Fruit fly (Drosophila melanogaster): ENCODE data around the gene Kebab.
A peak's percentile ranks its signal among the peaks of the same experiment; 100 is the strongest.

The Kebab gene

DNA sequence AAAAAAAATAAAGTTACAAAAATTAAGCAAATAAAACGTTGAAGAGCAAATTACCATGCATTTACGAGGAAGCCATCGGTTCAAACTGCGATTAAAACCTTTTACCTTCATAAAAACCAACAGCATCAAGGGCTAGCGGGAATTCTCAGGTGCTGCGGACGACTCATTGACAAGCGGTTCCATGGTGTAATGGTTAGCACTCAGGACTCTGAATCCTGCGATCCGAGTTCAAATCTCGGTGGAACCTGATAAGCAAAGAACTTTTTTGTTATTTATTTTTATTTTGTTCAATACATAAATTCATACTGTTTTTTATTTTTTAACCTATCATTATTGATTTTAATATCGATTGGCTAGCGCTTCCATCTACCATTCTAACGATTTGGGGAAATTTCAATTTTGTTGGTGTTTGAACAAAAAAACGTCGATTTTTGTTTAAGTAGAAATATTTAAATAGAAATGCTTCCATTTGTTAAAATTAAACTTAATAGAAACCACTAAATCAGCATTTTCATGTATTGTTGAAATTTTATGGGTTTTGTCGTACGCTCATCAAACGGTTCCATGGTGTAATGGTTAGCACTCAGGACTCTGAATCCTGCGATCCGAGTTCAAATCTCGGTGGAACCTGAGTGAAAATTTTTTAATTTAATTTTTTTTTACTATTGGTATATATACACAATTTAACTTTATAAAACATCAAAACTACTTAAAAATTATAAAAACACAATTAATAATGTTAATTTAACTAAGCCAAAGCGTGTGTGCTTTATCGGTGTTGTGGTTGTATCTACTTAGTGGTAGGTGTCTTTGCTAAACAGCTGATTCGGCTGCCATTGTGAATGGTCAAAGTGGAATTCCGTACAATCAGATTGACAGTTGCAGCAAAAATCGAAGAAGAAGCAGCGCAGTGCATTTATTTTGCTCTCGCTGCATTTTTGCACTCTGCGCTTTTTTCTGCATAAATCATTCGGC lies 36.0 kb upstream of the Kebab start, which contains the start of gene CG4238 (continued):
- no peak for TF ChIP-seq Pdp1 (GFP tag; optimal IDR thresholded peaks at IDR 0.05)
- no peak for TF ChIP-seq CG9932 (GFP tag; IDR thresholded peaks at IDR 0.05)
- no peak for TF ChIP-seq wek (GFP tag; optimal IDR thresholded peaks at IDR 0.05)
- TF ChIP-seq gsb (GFP tag; IDR thresholded peaks at IDR 0.05) = no peak
- TF ChIP-seq E2f2 (GFP tag; IDR thresholded peaks at IDR 0.05) = peak; percentile 65; the same call in 1 of the 2 replicates
- no peak for TF ChIP-seq Side (GFP tag; optimal IDR thresholded peaks at IDR 0.05)
- no peak for TF ChIP-seq CG14965 (GFP tag; optimal IDR thresholded peaks at IDR 0.05; ENCODE audit: borderline replicate concordance)
- no peak for TF ChIP-seq CG6765 (GFP tag; optimal IDR thresholded peaks at IDR 0.05)
- peak; percentile 1 for TF ChIP-seq Abd-B (GFP tag; optimal IDR thresholded peaks at IDR 0.05)
- peak; percentile 16 for TF ChIP-seq CG8924 (tag; optimal IDR thresholded peaks at IDR 0.05)
- no peak for TF ChIP-seq MESR4 (GFP tag; optimal IDR thresholded peaks at IDR 0.05)
- TF ChIP-seq Rfx (GFP tag; IDR thresholded peaks at IDR 0.05) = no peak
- TF ChIP-seq btn (GFP tag; optimal IDR thresholded peaks at IDR 0.05) = no peak
- TF ChIP-seq bowl (GFP tag; IDR thresholded peaks at IDR 0.05) = no peak
- no peak for TF ChIP-seq CG17802 (tag; optimal IDR thresholded peaks at IDR 0.05)
- TF ChIP-seq ewg (GFP tag; optimal IDR thresholded peaks at IDR 0.05) = no peak
- TF ChIP-seq CG10147 (GFP tag; optimal IDR thresholded peaks at IDR 0.05) = no peak
- no peak for TF ChIP-seq unpg (GFP tag; optimal IDR thresholded peaks at IDR 0.05)
- no peak for TF ChIP-seq CG1647 (GFP tag; optimal IDR thresholded peaks at IDR 0.05)
- peak; percentile 49 for TF ChIP-seq CG1603 (tag; optimal IDR thresholded peaks at IDR 0.05)
- TF ChIP-seq CG17359 (tag; optimal IDR thresholded peaks at IDR 0.05) = no peak
- TF ChIP-seq CG18599 (GFP tag; optimal IDR thresholded peaks at IDR 0.05) = no peak
- no peak for TF ChIP-seq CG4328 (GFP tag; optimal IDR thresholded peaks at IDR 0.05)
- no peak for TF ChIP-seq bab2 (GFP tag; optimal IDR thresholded peaks at IDR 0.05)
- no peak for TF ChIP-seq CG12104 (GFP tag; optimal IDR thresholded peaks at IDR 0.05)
- peak; percentile 83; the same call in 3 of the 4 replicates for TF ChIP-seq chinmo (GFP tag; IDR thresholded peaks at IDR 0.05; ENCODE audit: partially characterized antibody)
- TF ChIP-seq CG2889 (GFP tag; IDR thresholded peaks at IDR 0.05) = no peak
- TF ChIP-seq cad (GFP tag; optimal IDR thresholded peaks at IDR 0.05) = no peak
- no peak for TF ChIP-seq ro (GFP tag; IDR thresholded peaks at IDR 0.05)
- TF ChIP-seq CG10274 (GFP tag; optimal IDR thresholded peaks at IDR 0.05) = no peak
- peak; percentile 86 for TF ChIP-seq MBD-R2 (GFP tag; IDR thresholded peaks at IDR 0.05)
- no peak for TF ChIP-seq ase (GFP tag; IDR thresholded peaks at IDR 0.05)
- TF ChIP-seq CG13894 (tag; optimal IDR thresholded peaks at IDR 0.05) = peak; percentile 4
- TF ChIP-seq ranshi (GFP tag; IDR thresholded peaks at IDR 0.05) = no peak
- TF ChIP-seq Dad (GFP tag; optimal IDR thresholded peaks at IDR 0.05) = no peak
- no peak for TF ChIP-seq Fer3 (tag; optimal IDR thresholded peaks at IDR 0.05)
- TF ChIP-seq knrl (GFP tag; IDR thresholded peaks at IDR 0.05; ENCODE audit: partially characterized antibody) = peak; percentile 62
- no peak for TF ChIP-seq Kr (GFP tag; optimal IDR thresholded peaks at IDR 0.05)
- TF ChIP-seq ftz-f1 (GFP tag; optimal IDR thresholded peaks at IDR 0.05) = no peak
- TF ChIP-seq CG12391 (tag; optimal IDR thresholded peaks at IDR 0.05) = peak; percentile 54
- no peak for TF ChIP-seq gcm (GFP tag; optimal IDR thresholded peaks at IDR 0.05)
- TF ChIP-seq ato (GFP tag; IDR thresholded peaks at IDR 0.05; ENCODE audit: partially characterized antibody) = peak; percentile 58; the same call in 1 of the 2 replicates
- no peak for TF ChIP-seq jing (GFP tag; optimal IDR thresholded peaks at IDR 0.05)
- no peak for TF ChIP-seq CG11696 (GFP tag; IDR thresholded peaks at IDR 0.05)
- no peak for TF ChIP-seq ATbp (GFP tag; optimal IDR thresholded peaks at IDR 0.05)
- TF ChIP-seq pros (GFP tag; optimal IDR thresholded peaks at IDR 0.05) = no peak
- no peak for TF ChIP-seq HHEX (GFP tag; optimal IDR thresholded peaks at IDR 0.05)
- TF ChIP-seq Antp (GFP tag; optimal IDR thresholded peaks at IDR 0.05) = no peak

All from whole organism, embryonic.